Fruit fly (Drosophila melanogaster) Kc167 (cell line): ENCODE data around the gene CG14537.

Experiments used
- Sin3A ChIP-seq: fragments of >200 bp; optimal IDR thresholded peaks from 2 replicates; lab custom pipeline; 2018; ENCODE audit warnings: missing external identifiers
- h ChIP-seq: fragments of >200 bp; optimal IDR thresholded peaks from 3 replicates; lab custom pipeline; 2018; ENCODE audit warnings: missing external identifiers
- insv ChIP-seq: fragments of >200 bp; optimal IDR thresholded peaks from 3 replicates; lab custom pipeline; 2018; ENCODE audit warnings: missing external identifiers
- psq ChIP-seq: fragments of >200 bp; optimal IDR thresholded peaks from 2 replicates; lab custom pipeline; 2017; ENCODE audit warnings: missing external identifiers
- ttk ChIP-seq: sonication (Bioruptor generic); optimal IDR thresholded peaks from 2 replicates; lab custom pipeline; 2017; ENCODE audit warnings: missing external identifiers

dm6 chr2L:7878372-7878771 lies 38.1 kb downstream of the CG14537 start:
- TF ChIP-seq insv (lab: Kevin White, UChicago): no peak
- TF ChIP-seq h (lab: Kevin White, UChicago): no peak
- no peak for TF ChIP-seq ttk (lab: Kevin White, UChicago)
- no peak for TF ChIP-seq Sin3A
- no peak for TF ChIP-seq psq (lab: Kevin White, UChicago)
